Worm (Caenorhabditis elegans): Measurements from ENCODE around the gene fbxa-196.

fbxa-196 gene

ce11 chrV:6408733-6409227 lies 39.7 kb upstream of the fbxa-196 start, which contains the start of gene bcf-1:
TSS of gene bcf-1 (minus strand) at chrV:6408783.
- TF ChIP-seq zip-8 (tag; optimal IDR thresholded peaks at IDR 0.05) (no peak), nhr-76 (tag; optimal IDR thresholded peaks at IDR 0.05) (no peak), nhr-28 (tag; optimal IDR thresholded peaks at IDR 0.05) (no peak), unc-39 (tag; optimal IDR thresholded peaks at IDR 0.05) (no peak), ham-2 (GFP tag; optimal IDR thresholded peaks at IDR 0.05) (no peak), bed-3 (GFP tag; optimal IDR thresholded peaks at IDR 0.05) (no peak), lin-13 (tag; optimal IDR thresholded peaks at IDR 0.05) (no peak), mls-2 (tag; optimal IDR thresholded peaks at IDR 0.05) (no peak), ceh-43 (GFP tag; optimal IDR thresholded peaks at IDR 0.05) (no peak), sem-2 (GFP tag; optimal IDR thresholded peaks at IDR 0.05) (no peak), unc-62 (GFP tag; optimal IDR thresholded peaks at IDR 0.05) (no peak), nhr-12 (tag; optimal IDR thresholded peaks at IDR 0.05) (no peak)

DNA sequence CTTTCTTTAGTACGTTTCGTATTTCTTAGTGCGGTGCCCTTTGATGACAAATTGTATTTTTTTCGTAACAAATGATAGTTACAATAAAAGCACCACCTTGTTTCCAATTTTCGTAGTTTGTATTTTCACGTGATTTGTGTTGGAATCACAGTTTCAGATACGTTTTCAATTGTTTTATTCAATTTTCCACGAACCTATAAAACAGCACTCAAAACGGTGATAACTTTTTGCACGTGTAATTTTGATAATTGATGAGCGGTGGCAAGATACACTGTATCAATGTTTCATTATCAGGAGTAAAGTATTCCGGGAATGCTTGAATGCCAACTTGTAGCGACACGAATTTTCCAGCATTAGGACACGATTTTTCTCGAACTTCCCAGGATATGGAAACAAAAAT lies 37.3 kb upstream of the fbxa-196 start:
- TF ChIP-seq ces-1 (GFP tag; optimal IDR thresholded peaks at IDR 0.05) (no peak), tbx-8 (GFP tag; optimal IDR thresholded peaks at IDR 0.05) (no peak), bed-3 (GFP tag; optimal IDR thresholded peaks at IDR 0.05) (no peak), unc-120 (tag; optimal IDR thresholded peaks at IDR 0.05; ENCODE audit: poor library complexity, severe bottlenecking) (no peak), ceh-83 (GFP tag; optimal IDR thresholded peaks at IDR 0.05) (no peak)

DNA sequence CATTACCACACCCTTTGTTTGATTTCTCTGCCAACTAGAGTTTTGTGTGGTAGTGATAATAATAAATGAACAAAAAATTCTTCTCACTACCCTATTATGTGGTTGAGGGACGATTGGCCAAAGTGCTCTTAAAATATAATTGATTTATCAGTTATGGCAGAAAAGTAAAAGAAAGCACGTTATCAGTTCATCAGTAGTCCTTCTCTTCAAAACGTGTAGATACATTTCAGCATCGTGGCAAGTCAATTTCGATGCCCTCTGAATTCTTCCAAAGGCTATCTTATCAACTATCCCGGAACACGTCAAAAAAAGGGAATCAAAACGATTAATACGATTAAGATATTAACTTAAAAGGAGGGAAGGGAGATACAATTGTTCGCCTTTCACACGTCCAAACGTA lies 35.4 kb upstream of the fbxa-196 start:
- no peak for TF ChIP-seq ceh-43 (GFP tag; optimal IDR thresholded peaks at IDR 0.05)
- no peak for TF ChIP-seq bed-3 (GFP tag; optimal IDR thresholded peaks at IDR 0.05)
- no peak for TF ChIP-seq cnd-1 (tag; optimal IDR thresholded peaks at IDR 0.05)
- no peak for TF ChIP-seq sptf-1 (tag; optimal IDR thresholded peaks at IDR 0.05)
- TF ChIP-seq pha-4 (tag; optimal IDR thresholded peaks at IDR 0.05): no peak
- TF ChIP-seq sem-2 (GFP tag; optimal IDR thresholded peaks at IDR 0.05): no peak

ce11 chrV:6414469-6414868 lies 34.0 kb upstream of the fbxa-196 start:
- no peak for TF ChIP-seq ceh-39 (tag; optimal IDR thresholded peaks at IDR 0.05)
- no peak for TF ChIP-seq lin-13 (tag; optimal IDR thresholded peaks at IDR 0.05)
- no peak for TF ChIP-seq mep-1 (tag; optimal IDR thresholded peaks at IDR 0.05)
- TF ChIP-seq zip-8 (tag; optimal IDR thresholded peaks at IDR 0.05): no peak
- no peak for TF ChIP-seq nhr-28 (tag; optimal IDR thresholded peaks at IDR 0.05)

DNA sequence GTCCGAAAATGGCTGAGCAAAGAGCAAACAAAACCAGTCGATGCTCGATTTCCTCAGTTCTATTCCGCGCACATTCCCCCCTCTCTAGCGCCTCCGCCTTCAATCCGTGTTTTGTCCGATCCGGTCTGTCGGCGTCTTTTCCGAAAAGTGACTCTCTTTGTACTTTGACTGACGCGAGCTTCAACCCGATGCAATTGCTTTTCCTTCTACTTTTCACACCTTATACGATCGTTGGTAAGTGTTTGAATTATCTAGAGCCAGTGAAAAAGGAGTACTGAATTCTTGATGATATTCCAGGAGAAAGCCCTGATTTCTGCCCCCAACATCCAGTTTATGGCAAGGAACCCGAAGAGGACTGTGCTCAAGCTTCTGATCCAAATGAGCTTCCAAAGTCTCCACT lies 33.5 kb upstream of the fbxa-196 start, which contains the start of gene cht-6:
TSS of gene cht-6 (plus strand) at position 9 of the 400 bp plus-strand sequence.
- TF ChIP-seq unc-62 (GFP tag; optimal IDR thresholded peaks at IDR 0.05) (no peak), bed-3 (GFP tag; optimal IDR thresholded peaks at IDR 0.05) (no peak), blmp-1 (tag; optimal IDR thresholded peaks at IDR 0.05) (no peak), ham-2 (GFP tag; optimal IDR thresholded peaks at IDR 0.05) (no peak), mab-5 (tag; optimal IDR thresholded peaks at IDR 0.05) (no peak), elt-3 (tag; optimal IDR thresholded peaks at IDR 0.05) (no peak), lin-13 (tag; optimal IDR thresholded peaks at IDR 0.05) (no peak), ceh-83 (GFP tag; optimal IDR thresholded peaks at IDR 0.05) (no peak), pha-4 (tag; optimal IDR thresholded peaks at IDR 0.05) (no peak)

DNA sequence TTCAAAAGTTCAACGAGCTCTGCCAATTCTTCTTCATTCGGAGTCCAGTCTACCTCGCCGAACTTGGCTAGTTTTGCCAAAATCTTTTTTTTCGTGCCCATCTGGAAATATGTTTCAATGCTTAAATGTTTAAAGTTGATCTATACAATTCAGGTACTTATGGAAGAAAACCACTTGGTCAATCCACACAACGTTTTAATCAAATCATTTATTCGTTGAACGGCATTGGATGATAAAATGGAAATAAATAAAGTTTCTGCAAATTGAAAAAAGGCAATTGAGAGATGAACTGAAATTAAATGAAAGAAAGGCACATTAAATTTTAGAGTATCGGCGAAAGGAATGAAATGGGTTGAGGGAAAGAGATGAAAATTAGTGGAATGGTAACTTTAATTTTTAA lies 24.4 kb upstream of the fbxa-196 start, which contains the start of gene urb-1:
TSS of gene urb-1 (minus strand) at position 101 of the 400 bp plus-strand sequence.
- no peak for TF ChIP-seq lin-13 (tag; optimal IDR thresholded peaks at IDR 0.05)
- no peak for TF ChIP-seq mls-2 (tag; optimal IDR thresholded peaks at IDR 0.05)
- TF ChIP-seq bed-3 (GFP tag; optimal IDR thresholded peaks at IDR 0.05): no peak
- TF ChIP-seq blmp-1 (tag; optimal IDR thresholded peaks at IDR 0.05): no peak
- no peak for TF ChIP-seq elt-3 (tag; optimal IDR thresholded peaks at IDR 0.05)
- no peak for TF ChIP-seq nhr-12 (tag; optimal IDR thresholded peaks at IDR 0.05)
- no peak for TF ChIP-seq cnd-1 (tag; optimal IDR thresholded peaks at IDR 0.05)
- TF ChIP-seq drap-1 (GFP tag; optimal IDR thresholded peaks at IDR 0.05): no peak
- no peak for TF ChIP-seq lin-32 (GFP tag; optimal IDR thresholded peaks at IDR 0.05)
- TF ChIP-seq lsy-2 (tag; optimal IDR thresholded peaks at IDR 0.05): no peak
- no peak for TF ChIP-seq ztf-11 (tag; optimal IDR thresholded peaks at IDR 0.05)

- TF ChIP-seq tbx-8 (GFP tag; optimal IDR thresholded peaks at IDR 0.05) (no peak), mls-2 (tag; optimal IDR thresholded peaks at IDR 0.05) (peak; percentile 19), ces-1 (GFP tag; optimal IDR thresholded peaks at IDR 0.05) (no peak), lsy-2 (tag; optimal IDR thresholded peaks at IDR 0.05) (no peak), sem-2 (GFP tag; optimal IDR thresholded peaks at IDR 0.05) (no peak), sptf-1 (tag; optimal IDR thresholded peaks at IDR 0.05) (peak; percentile 22), blmp-1 (tag; optimal IDR thresholded peaks at IDR 0.05) (no peak)
Observed at ce11 chrV:6425927-6426326, 22.5 kb upstream of the fbxa-196 start, which contains the start of gene T05H4.11. TSS of gene T05H4.11 (minus strand) at chrV:6426261.
